Fruit fly (Drosophila melanogaster) whole organism, embryonic: ENCODE data around the gene RpL35.
A peak's percentile ranks its signal among the peaks of the same experiment; 100 is the strongest.

Experiments used
- CG10321 ChIP-seq: fragments of 200-800 bp; sonication (Bioruptor generic); IDR thresholded peaks from 2 replicates; pipeline ENCODE4 v1.3.6; 2022; ENCODE audit warnings: missing biosample characterization, missing genetic modification characterization
- CG10959 ChIP-seq: fragments of 200-800 bp; sonication (Bioruptor generic); IDR thresholded peaks from 2 replicates; pipeline ENCODE4 v1.3.6; 2022; ENCODE audit warnings: missing biosample characterization, missing genetic modification characterization
- CG11456 ChIP-seq: fragments of 200-800 bp; sonication (Bioruptor generic); IDR thresholded peaks from 3 replicates; pipeline ENCODE4 v1.3.6; 2022; ENCODE audit warnings: missing biosample characterization, missing genetic modification characterization
- CG1233 ChIP-seq: fragments of 200-800 bp; sonication (Bioruptor generic); optimal IDR thresholded peaks from 4 replicates; lab custom pipeline; 2018; ENCODE audit warnings: missing biosample characterization, mild to moderate bottlenecking, missing genetic modification characterization
- CG13287 ChIP-seq: fragments of 200-800 bp; sonication (Bioruptor generic); IDR thresholded peaks from 2 replicates; pipeline ENCODE4 v1.3.6; 2022; ENCODE audit warnings: missing biosample characterization, missing genetic modification characterization; ENCODE audit not compliant: partially characterized antibody
- CG15073 ChIP-seq: fragments of 200-800 bp; sonication (Bioruptor generic); optimal IDR thresholded peaks from 2 replicates; lab custom pipeline; 2016; ENCODE audit warnings: missing biosample characterization, missing genetic modification characterization
- CG15514 ChIP-seq: fragments of 200-800 bp; sonication (Bioruptor generic); optimal IDR thresholded peaks from 3 replicates; lab custom pipeline; 2017; ENCODE audit warnings: missing biosample characterization, missing genetic modification characterization, mild to moderate bottlenecking, moderate library complexity, missing genetic modification reagents
- CG15696 ChIP-seq: fragments of 200-800 bp; sonication (Bioruptor generic); optimal IDR thresholded peaks from 2 replicates; lab custom pipeline; 2019; ENCODE audit warnings: missing biosample characterization, mild to moderate bottlenecking, missing genetic modification characterization, moderate library complexity
- CG1832 ChIP-seq: fragments of 200-800 bp; sonication (Bioruptor generic); optimal IDR thresholded peaks from 2 replicates; lab custom pipeline; 2017; ENCODE audit warnings: missing biosample characterization, mild to moderate bottlenecking, missing genetic modification characterization, inconsistent platforms
- CG18619 ChIP-seq: fragments of 200-800 bp; sonication (Bioruptor generic); optimal IDR thresholded peaks from 3 replicates; lab custom pipeline; 2017; ENCODE audit warnings: missing biosample characterization, mild to moderate bottlenecking, missing genetic modification characterization
- CG30431 ChIP-seq: fragments of 200-800 bp; sonication (Bioruptor generic); optimal IDR thresholded peaks from 2 replicates; lab custom pipeline; 2017; ENCODE audit warnings: missing biosample characterization, missing genetic modification characterization
- CG31224 ChIP-seq: fragments of 200-800 bp; sonication (Bioruptor generic); IDR thresholded peaks from 2 replicates; pipeline ENCODE4 v1.3.6; 2022; ENCODE audit warnings: missing biosample characterization, missing genetic modification characterization
- CG31388 ChIP-seq: fragments of 200-800 bp; sonication (Bioruptor generic); optimal IDR thresholded peaks from 2 replicates; lab custom pipeline; 2016; ENCODE audit warnings: missing biosample characterization, missing genetic modification characterization
- CG3726 ChIP-seq: fragments of 200-800 bp; sonication (Bioruptor generic); IDR thresholded peaks from 3 replicates; pipeline ENCODE4, ENCODE4 v1.3.6; 2022; ENCODE audit warnings: missing biosample characterization, missing genetic modification characterization
- CG3838 ChIP-seq: fragments of 200-800 bp; sonication (Bioruptor generic); optimal IDR thresholded peaks from 3 replicates; lab custom pipeline; 2016; ENCODE audit warnings: missing biosample characterization, missing genetic modification characterization
- CG4360 ChIP-seq: fragments of 200-800 bp; sonication (Bioruptor generic); IDR thresholded peaks from 2 replicates; pipeline ENCODE4 v1.3.6; 2022; ENCODE audit warnings: missing biosample characterization, missing genetic modification characterization
- CG43689 ChIP-seq: fragments of 200-800 bp; sonication (Bioruptor generic); IDR thresholded peaks from 2 replicates; pipeline ENCODE4 v1.3.6; 2022; ENCODE audit warnings: missing biosample characterization, missing genetic modification characterization
- CG6272 ChIP-seq: fragments of 200-800 bp; sonication (Bioruptor generic); IDR thresholded peaks from 2 replicates; pipeline ENCODE4 v1.3.6; 2022; ENCODE audit warnings: missing biosample characterization, missing genetic modification characterization
- CG7556 ChIP-seq: fragments of 200-800 bp; sonication (Bioruptor generic); optimal IDR thresholded peaks from 2 replicates; lab custom pipeline; 2017; ENCODE audit warnings: missing biosample characterization, mild to moderate bottlenecking, missing genetic modification characterization
- Doc2 ChIP-seq: fragments of 200-800 bp; sonication (Bioruptor generic); IDR thresholded peaks from 2 replicates; pipeline ENCODE4 v1.3.6; 2022; ENCODE audit warnings: missing biosample characterization, missing genetic modification characterization
- Hmr ChIP-seq: fragments of 200-800 bp; sonication (Bioruptor generic); optimal IDR thresholded peaks from 3 replicates; lab custom pipeline; 2017; ENCODE audit warnings: mild to moderate bottlenecking, missing biosample characterization, missing genetic modification reagents, missing genetic modification characterization
- Hr51 ChIP-seq, 2 experiments: fragments of 200-800 bp; sonication (Bioruptor generic); optimal IDR thresholded peaks; 2 replicates in 1 of 2; 3 replicates in 1 of 2; lab custom pipeline; 2016 to 2018; ENCODE audit warnings: missing biosample characterization in 2 of 2, missing genetic modification characterization in 2 of 2, mild to moderate bottlenecking in 1 of 2, moderate library complexity in 1 of 2
- Lhr ChIP-seq: fragments of 200-800 bp; sonication (Bioruptor generic); optimal IDR thresholded peaks from 3 replicates; lab custom pipeline; 2017; ENCODE audit warnings: mild to moderate bottlenecking, missing biosample characterization, missing genetic modification reagents, missing genetic modification characterization
- Med ChIP-seq: fragments of 200-800 bp; sonication (Bioruptor generic); peaks from one replicate; lab custom pipeline; 2016; ENCODE audit warnings: missing biosample characterization, missing genetic modification characterization, mild to moderate bottlenecking, inconsistent platforms, moderate library complexity
- Mes4 ChIP-seq: fragments of 200-800 bp; sonication (Bioruptor generic); optimal IDR thresholded peaks from 2 replicates; lab custom pipeline; 2016; ENCODE audit warnings: missing biosample characterization, missing genetic modification characterization
- Nf-YC ChIP-seq: fragments of 200-800 bp; optimal IDR thresholded peaks from 3 replicates; lab custom pipeline; 2019; ENCODE audit warnings: missing biosample characterization, mild to moderate bottlenecking, missing genetic modification characterization, moderate library complexity
- Poxn ChIP-seq: fragments of 200-800 bp; sonication (Bioruptor generic); IDR thresholded peaks from 2 replicates; pipeline ENCODE4 v1.3.6; 2022; ENCODE audit warnings: missing biosample characterization, missing genetic modification characterization
- Trl ChIP-seq, 3 experiments: fragments of >200 bp in 2 of 3; fragments of 200-800 bp in 1 of 3; sonication (Bioruptor generic) in 1 of 3; optimal IDR thresholded peaks; 2 replicates in 1 of 3; 3 replicates in 2 of 3; lab custom pipeline; 2016 to 2017; ENCODE audit warnings: missing biosample characterization in 1 of 3, missing genetic modification characterization in 1 of 3
- ara ChIP-seq: fragments of 200-800 bp; sonication (Bioruptor generic); IDR thresholded peaks from 2 replicates; pipeline ENCODE4 v1.3.6; 2022; ENCODE audit warnings: missing biosample characterization, missing genetic modification characterization
- az2 ChIP-seq: fragments of 200-800 bp; sonication (Bioruptor generic); optimal IDR thresholded peaks from 3 replicates; lab custom pipeline; 2016; ENCODE audit warnings: missing biosample characterization, missing genetic modification characterization
- cad ChIP-seq: fragments of >200 bp; optimal IDR thresholded peaks from 2 replicates; lab custom pipeline; 2017; ENCODE audit warnings: missing biosample characterization, missing genetic modification characterization
- chinmo ChIP-seq: fragments of 200-800 bp; sonication (Bioruptor generic); IDR thresholded peaks from 4 replicates; pipeline ENCODE4 v1.3.6; 2022; ENCODE audit warnings: missing biosample characterization, missing genetic modification characterization; ENCODE audit not compliant: partially characterized antibody
- chn ChIP-seq: fragments of 200-800 bp; sonication (Bioruptor generic); optimal IDR thresholded peaks from 2 replicates; lab custom pipeline; 2016; ENCODE audit warnings: missing biosample characterization, missing genetic modification characterization
- ewg ChIP-seq: fragments of 200-800 bp; sonication (Bioruptor generic); optimal IDR thresholded peaks from 3 replicates; lab custom pipeline; 2017; ENCODE audit warnings: mild to moderate bottlenecking, missing biosample characterization, missing genetic modification reagents, missing genetic modification characterization
- exex ChIP-seq: fragments of 200-800 bp; sonication (Bioruptor generic); optimal IDR thresholded peaks from 4 replicates; lab custom pipeline; 2018; ENCODE audit warnings: missing biosample characterization, mild to moderate bottlenecking, missing genetic modification characterization, moderate library complexity
- fd102C ChIP-seq: fragments of 200-800 bp; sonication (Bioruptor generic); optimal IDR thresholded peaks from 2 replicates; lab custom pipeline; 2018; ENCODE audit warnings: missing biosample characterization, mild to moderate bottlenecking, missing genetic modification characterization, moderate library complexity
- ind ChIP-seq: fragments of 200-800 bp; sonication (Bioruptor generic); optimal IDR thresholded peaks from 3 replicates; lab custom pipeline; 2016; ENCODE audit warnings: missing biosample characterization, missing genetic modification characterization
- kah ChIP-seq: fragments of 200-800 bp; sonication (Bioruptor generic); optimal IDR thresholded peaks from 2 replicates; lab custom pipeline; 2018; ENCODE audit warnings: missing biosample characterization, mild to moderate bottlenecking, missing genetic modification characterization
- klu ChIP-seq: fragments of 200-800 bp; sonication (Bioruptor generic); IDR thresholded peaks from 2 replicates; pipeline ENCODE4 v1.3.6; 2022; ENCODE audit warnings: missing biosample characterization, missing genetic modification characterization
- pfk ChIP-seq: fragments of 200-800 bp; sonication (Bioruptor generic); optimal IDR thresholded peaks from 2 replicates; lab custom pipeline; 2018; ENCODE audit warnings: missing biosample characterization, mild to moderate bottlenecking, missing genetic modification characterization, moderate library complexity
- pnt ChIP-seq: fragments of 200-800 bp; sonication (Bioruptor generic); optimal IDR thresholded peaks from 3 replicates; lab custom pipeline; 2016; ENCODE audit warnings: missing biosample characterization, missing genetic modification characterization
- sc ChIP-seq, 3 experiments: fragments of >200 bp in 2 of 3; fragments of 200-800 bp in 1 of 3; sonication (Bioruptor generic) in 1 of 3; optimal IDR thresholded peaks; 2 replicates in 2 of 3; 3 replicates in 1 of 3; lab custom pipeline; 2017; ENCODE audit warnings: mild to moderate bottlenecking in 1 of 3, missing biosample characterization in 1 of 3, missing genetic modification characterization in 1 of 3, missing genetic modification reagents in 1 of 3
- sd ChIP-seq: fragments of 200-800 bp; sonication (Bioruptor generic); optimal IDR thresholded peaks from 3 replicates; lab custom pipeline; 2018; ENCODE audit warnings: missing biosample characterization, mild to moderate bottlenecking, missing genetic modification characterization, moderate library complexity
- unpg ChIP-seq: fragments of 200-800 bp; sonication (Bioruptor generic); optimal IDR thresholded peaks from 3 replicates; lab custom pipeline; 2018; ENCODE audit warnings: missing biosample characterization, mild to moderate bottlenecking, missing genetic modification characterization, moderate library complexity

The RpL35 gene

DNA sequence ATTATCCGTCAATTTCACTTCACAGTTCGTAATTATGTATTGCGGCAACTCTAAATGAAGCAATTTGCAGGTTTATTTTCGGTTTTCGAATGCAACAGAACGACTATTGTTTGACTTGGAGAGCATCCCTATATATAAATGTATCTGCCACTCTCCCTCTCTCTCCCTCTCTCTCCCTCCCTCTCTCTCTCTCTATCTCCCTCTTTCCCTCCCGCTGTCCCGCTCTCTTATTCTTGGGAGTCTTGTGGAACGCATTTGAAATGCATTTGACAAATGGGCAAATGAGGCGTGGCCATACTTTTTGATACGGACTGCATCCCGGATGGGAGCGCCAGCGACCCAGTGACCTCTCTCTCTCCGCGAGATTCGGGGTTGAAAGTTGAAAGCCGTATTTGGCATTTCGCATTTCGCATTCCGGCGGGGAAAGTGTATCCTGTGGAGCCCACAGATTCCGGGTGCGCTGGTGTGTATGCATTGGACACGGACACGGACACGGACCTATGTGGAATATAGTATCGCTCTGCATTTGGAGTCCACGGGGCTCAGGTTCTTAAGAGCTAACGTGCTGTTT, 35.6 kb upstream of the RpL35 start (continued):
- TF ChIP-seq Med (GFP tag; lab: Kevin White, UChicago) (peak; percentile 56), CG1832 (GFP tag; lab: Kevin White, UChicago) (peak; percentile 78), ara (GFP tag; lab: Robert Waterston, UW) (no peak)

DNA sequence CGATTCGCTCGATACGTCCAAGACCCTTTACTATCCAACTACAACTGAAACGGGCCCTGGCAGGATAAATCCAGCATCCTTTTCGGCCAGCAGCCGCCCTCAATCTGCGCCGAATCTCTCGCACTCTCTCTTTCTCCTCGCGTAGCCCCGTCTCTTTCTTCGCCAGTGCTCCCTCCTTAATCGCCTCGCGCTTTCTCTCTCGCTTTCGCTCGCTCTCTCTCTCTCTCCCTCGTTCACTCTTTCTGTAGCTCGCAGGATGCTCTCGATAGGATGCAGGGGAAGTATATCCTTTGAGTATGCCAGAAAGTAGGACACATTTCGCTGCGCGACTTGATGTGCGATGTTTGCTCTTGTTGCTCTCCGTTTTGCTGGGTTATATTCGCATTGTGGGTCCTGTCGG, 34.7 kb upstream of the RpL35 start:
- TF ChIP-seq Trl (optimal IDR thresholded peaks at IDR 0.05; lab: Kevin White, UChicago) (peak; percentile 57 to 72), Trl (GFP tag; optimal IDR thresholded peaks at IDR 0.05; lab: Kevin White, UChicago) (no peak), unpg (GFP tag; lab: Kevin White, UChicago) (no peak), CG10321 (GFP tag; lab: Robert Waterston, UW) (peak; percentile 63; the same call in 1 of the 2 replicates), CG15514 (GFP tag; lab: Kevin White, UChicago) (no peak), ewg (GFP tag; lab: Kevin White, UChicago) (peak; percentile 91), Hr51 (GFP tag; optimal IDR thresholded peaks at IDR 0.05; lab: Kevin White, UChicago) (peak in 1 of 2 experiments; percentile 7), chinmo (GFP tag; lab: Robert Waterston, UW) (0 out of 4 replicates have a peak, but pooled peaks have one; percentile 20), CG1832 (GFP tag; lab: Kevin White, UChicago) (peak; percentile 90), Med (GFP tag; lab: Kevin White, UChicago) (peak; percentile 47), Nf-YC (tag; lab: Kevin White, UChicago) (peak; percentile 54), klu (GFP tag; lab: Robert Waterston, UW) (no peak)

DNA sequence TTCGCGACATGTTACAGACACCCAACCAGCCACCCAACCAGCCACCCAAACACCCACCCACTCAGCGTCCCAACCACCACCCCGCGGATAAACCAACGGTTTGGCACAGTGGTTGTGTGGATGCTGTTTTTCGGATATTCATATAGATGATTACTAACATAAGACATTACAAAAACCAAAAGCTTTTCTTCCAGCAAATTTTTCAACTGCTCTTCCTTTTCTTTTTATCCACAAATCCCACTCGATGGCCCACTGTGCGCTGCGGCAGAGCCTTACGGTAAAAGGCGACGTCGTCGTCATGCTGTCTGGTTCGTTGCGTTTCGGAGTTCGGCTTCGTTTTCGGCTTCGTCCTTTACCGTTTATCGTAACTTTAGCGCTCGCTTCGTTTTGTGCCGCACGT, 33.6 kb upstream of the RpL35 start:
- no peak for TF ChIP-seq CG43689 (GFP tag; lab: Robert Waterston, UW)
- peak; percentile 36 for TF ChIP-seq az2
- TF ChIP-seq CG1233 (GFP tag; lab: Kevin White, UChicago), result no peak
- TF ChIP-seq CG11456 (GFP tag; lab: Robert Waterston, UW), result peak; percentile 73
- TF ChIP-seq Lhr (GFP tag; lab: Kevin White, UChicago), result no peak
- no peak for TF ChIP-seq CG31388
- TF ChIP-seq cad (GFP tag; lab: Kevin White, UChicago), result no peak
- 0 out of 3 replicates have a peak, but pooled peaks have one; percentile 21 for TF ChIP-seq CG3726 (GFP tag; lab: Robert Waterston, UW)
- TF ChIP-seq CG13287 (GFP tag; lab: Robert Waterston, UW), result no peak
- peak; percentile 58 for TF ChIP-seq Hmr (GFP tag; lab: Kevin White, UChicago)
- peak; percentile 36; the same call in 1 of the 2 replicates for TF ChIP-seq Poxn
- peak; percentile 41 for TF ChIP-seq pnt (GFP tag; lab: Kevin White, UChicago)
- peak; percentile 32 for TF ChIP-seq CG18619 (GFP tag; lab: Kevin White, UChicago)
- TF ChIP-seq chn, result peak; percentile 43
- no peak for TF ChIP-seq exex (tag; lab: Kevin White, UChicago)
- peak; percentile 24 for TF ChIP-seq Mes4 (GFP tag; lab: Kevin White, UChicago)
- no peak for TF ChIP-seq kah (GFP tag; lab: Kevin White, UChicago)
- TF ChIP-seq CG7556 (GFP tag; lab: Kevin White, UChicago), result peak; percentile 63
- TF ChIP-seq CG10959 (GFP tag; lab: Robert Waterston, UW), result peak; percentile 45; the same call in 1 of the 2 replicates
- TF ChIP-seq fd102C (GFP tag; lab: Kevin White, UChicago), result no peak
- 0 out of 2 replicates have a peak, but pooled peaks have one; percentile 23 for TF ChIP-seq CG6272 (GFP tag; lab: Robert Waterston, UW)
- no peak for TF ChIP-seq pfk (GFP tag; lab: Kevin White, UChicago)
- TF ChIP-seq Doc2 (GFP tag; lab: Robert Waterston, UW), result no peak
- TF ChIP-seq ind (GFP tag; lab: Kevin White, UChicago), result peak; percentile 50
- no peak for TF ChIP-seq sc (optimal IDR thresholded peaks at IDR 0.05; lab: Kevin White, UChicago)
- TF ChIP-seq sc (GFP tag; optimal IDR thresholded peaks at IDR 0.05; lab: Kevin White, UChicago), result no peak
- TF ChIP-seq CG4360 (GFP tag; lab: Robert Waterston, UW), result no peak; the same call in 1 of the 2 replicates
- TF ChIP-seq CG30431 (GFP tag; lab: Kevin White, UChicago), result peak; percentile 29
- TF ChIP-seq CG3838 (GFP tag; lab: Kevin White, UChicago), result no peak
- TF ChIP-seq sd (tag; lab: Kevin White, UChicago), result no peak
- peak; percentile 21 for TF ChIP-seq Nf-YC (tag; lab: Kevin White, UChicago)
- no peak for TF ChIP-seq CG15073
- peak; percentile 26; the same call in 1 of the 2 replicates for TF ChIP-seq CG31224 (GFP tag; lab: Robert Waterston, UW)
- no peak for TF ChIP-seq CG15696 (tag; lab: Kevin White, UChicago)
